Fruit fly (Drosophila melanogaster): ENCODE results near the gene Dhod.

Dhod gene

dm6 chr3R:8694110-8694826 is 41.6 kb upstream of the Dhod start (continued):
- TF ChIP-seq CG31627 (GFP tag; optimal IDR thresholded peaks at IDR 0.05) (no peak), Hr39 (GFP tag; optimal IDR thresholded peaks at IDR 0.05) (no peak), vri (GFP tag; optimal IDR thresholded peaks at IDR 0.05) (peak; percentile 56), CG6163 (GFP tag; IDR thresholded peaks at IDR 0.05) (peak; percentile 98), Eip93F (GFP tag; optimal IDR thresholded peaks at IDR 0.05) (no peak), fd59A (GFP tag; optimal IDR thresholded peaks at IDR 0.05) (peak; percentile 42), Eip75B (GFP tag; optimal IDR thresholded peaks at IDR 0.05) (peak; percentile 55), CG11762 (GFP tag; optimal IDR thresholded peaks at IDR 0.05; ENCODE audit: insufficient read depth) (peak; percentile 72), Hr38 (GFP tag; optimal IDR thresholded peaks at IDR 0.05) (no peak), svp (GFP tag) (peak; percentile 37), CG3032 (tag; optimal IDR thresholded peaks at IDR 0.05) (peak; percentile 75), CG16779 (tag; optimal IDR thresholded peaks at IDR 0.05) (peak; percentile 94), fd85E (GFP tag; optimal IDR thresholded peaks at IDR 0.05) (peak; percentile 21), CG11294 (GFP tag; IDR thresholded peaks at IDR 0.05) (peak; percentile 68; the same call in 1 of the 2 replicates), Blimp-1 (GFP tag; optimal IDR thresholded peaks at IDR 0.05) (no peak), Sox15 (GFP tag; optimal IDR thresholded peaks at IDR 0.05) (no peak), CG15336 (GFP tag; IDR thresholded peaks at IDR 0.05) (peak; percentile 91), OdsH (GFP tag; optimal IDR thresholded peaks at IDR 0.05) (peak; percentile 64), CG11902 (GFP tag; optimal IDR thresholded peaks at IDR 0.05) (no peak), fkh (GFP tag; optimal IDR thresholded peaks at IDR 0.05) (peak; percentile 3), CG10631 (GFP tag; optimal IDR thresholded peaks at IDR 0.05) (peak; percentile 47), Ets96B (tag; optimal IDR thresholded peaks at IDR 0.05) (peak; percentile 74), CG7368 (GFP tag; optimal IDR thresholded peaks at IDR 0.05) (peak; percentile 84), CG6276 (GFP tag; optimal IDR thresholded peaks at IDR 0.05) (peak; percentile 95), CG6792 (GFP tag; optimal IDR thresholded peaks at IDR 0.05) (peak; percentile 16), dsx (GFP tag; optimal IDR thresholded peaks at IDR 0.05; ENCODE audit: poor library complexity, severe bottlenecking) (no peak), CG8319 (GFP tag; optimal IDR thresholded peaks at IDR 0.05) (peak; percentile 35), spab (GFP tag; optimal IDR thresholded peaks at IDR 0.05) (peak; percentile 88), ss (GFP tag; optimal IDR thresholded peaks at IDR 0.05) (peak; percentile 91 to 94), CG32006 (GFP tag; optimal IDR thresholded peaks at IDR 0.05) (peak; percentile 69), acj6 (GFP tag; optimal IDR thresholded peaks at IDR 0.05) (peak; percentile 21), CG1621 (tag; optimal IDR thresholded peaks at IDR 0.05) (no peak), Sox14 (GFP tag; optimal IDR thresholded peaks at IDR 0.05) (peak; percentile 9), Met (GFP tag; optimal IDR thresholded peaks at IDR 0.05) (peak; percentile 52), topi (GFP tag; optimal IDR thresholded peaks at IDR 0.05) (peak; percentile 32)

DNA sequence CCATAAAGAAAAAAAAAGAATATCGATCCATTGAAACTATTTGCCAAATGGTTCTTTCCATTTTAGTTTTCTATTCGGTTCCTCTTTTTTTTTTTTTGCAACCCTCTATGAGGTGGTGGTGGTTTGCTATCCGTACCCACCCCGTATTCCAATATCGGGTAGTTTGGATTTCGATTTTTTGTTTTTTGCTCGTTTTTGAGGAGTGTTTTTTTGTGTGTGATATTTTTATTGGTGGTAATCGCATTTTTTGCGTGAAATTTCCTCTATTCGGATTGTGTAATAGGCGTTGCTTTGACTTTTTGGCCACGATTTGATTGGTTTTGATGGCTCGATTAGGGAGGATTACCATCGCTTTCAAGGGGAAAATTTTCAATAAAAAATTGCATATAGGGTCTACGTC is 33.7 kb upstream of the Dhod start:
- TF ChIP-seq CG31627 (GFP tag; optimal IDR thresholded peaks at IDR 0.05), result no peak
- TF ChIP-seq dsx (GFP tag; optimal IDR thresholded peaks at IDR 0.05; ENCODE audit: poor library complexity, severe bottlenecking), result no peak
- TF ChIP-seq ss (GFP tag; optimal IDR thresholded peaks at IDR 0.05), result no peak
- no peak for TF ChIP-seq lz (GFP tag; optimal IDR thresholded peaks at IDR 0.05)
- TF ChIP-seq svp (GFP tag), result no peak
- no peak for TF ChIP-seq Blimp-1 (GFP tag; optimal IDR thresholded peaks at IDR 0.05)
- no peak for TF ChIP-seq pdm3 (GFP tag; optimal IDR thresholded peaks at IDR 0.05)
- TF ChIP-seq achi (GFP tag; optimal IDR thresholded peaks at IDR 0.05), result no peak

Measured in whole organism, prepupa.